Fruit fly (Drosophila melanogaster): ENCODE measurements around the gene loco.

Gene loco

DNA sequence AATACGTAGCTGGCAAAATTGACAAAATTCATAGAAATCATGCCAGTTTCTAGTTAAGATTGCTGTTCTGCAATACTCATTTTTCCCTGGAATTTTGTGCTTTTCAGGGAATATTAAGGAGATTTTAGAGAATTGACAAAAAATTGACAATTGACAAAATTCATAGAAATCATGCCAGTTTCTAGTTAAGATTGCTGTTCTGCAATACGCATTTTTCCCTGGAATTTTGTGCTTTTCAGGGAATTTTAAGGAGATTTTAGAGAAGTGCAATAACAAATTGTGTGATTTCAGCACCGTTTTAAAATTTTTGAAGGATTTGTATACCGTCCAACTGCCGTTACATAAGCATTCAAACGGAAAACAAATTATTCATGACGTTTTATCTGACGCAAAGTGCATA, 50.4 kb downstream of the loco start:
- TF ChIP-seq kay (GFP tag; ENCODE audit: borderline replicate concordance) (no peak), CG1620 (GFP tag; optimal IDR thresholded peaks at IDR 0.05) (no peak), ovo (GFP tag; optimal IDR thresholded peaks at IDR 0.05) (no peak), CG33017 (tag; optimal IDR thresholded peaks at IDR 0.05) (no peak), cic (GFP tag; optimal IDR thresholded peaks at IDR 0.05) (no peak), CG5204 (GFP tag; optimal IDR thresholded peaks at IDR 0.05) (no peak), CG12768 (GFP tag; optimal IDR thresholded peaks at IDR 0.05) (no peak), CG14711 (tag; optimal IDR thresholded peaks at IDR 0.05) (no peak), pad (GFP tag; optimal IDR thresholded peaks at IDR 0.05) (no peak), CG7101 (tag; optimal IDR thresholded peaks at IDR 0.05) (no peak), bab1 (GFP tag; optimal IDR thresholded peaks at IDR 0.05) (no peak), CG7045 (GFP tag; optimal IDR thresholded peaks at IDR 0.05) (no peak), Mnt (GFP tag; optimal IDR thresholded peaks at IDR 0.05) (no peak), Hr96 (GFP tag; optimal IDR thresholded peaks at IDR 0.05) (no peak), Clk (GFP tag; optimal IDR thresholded peaks at IDR 0.05) (no peak), tj (GFP tag; optimal IDR thresholded peaks at IDR 0.05) (no peak), Crg-1 (GFP tag; optimal IDR thresholded peaks at IDR 0.05) (no peak), CG11617 (GFP tag; optimal IDR thresholded peaks at IDR 0.05) (no peak), cnc (optimal IDR thresholded peaks at IDR 0.05) (no peak), toe (GFP tag; optimal IDR thresholded peaks at IDR 0.05) (no peak)

DNA sequence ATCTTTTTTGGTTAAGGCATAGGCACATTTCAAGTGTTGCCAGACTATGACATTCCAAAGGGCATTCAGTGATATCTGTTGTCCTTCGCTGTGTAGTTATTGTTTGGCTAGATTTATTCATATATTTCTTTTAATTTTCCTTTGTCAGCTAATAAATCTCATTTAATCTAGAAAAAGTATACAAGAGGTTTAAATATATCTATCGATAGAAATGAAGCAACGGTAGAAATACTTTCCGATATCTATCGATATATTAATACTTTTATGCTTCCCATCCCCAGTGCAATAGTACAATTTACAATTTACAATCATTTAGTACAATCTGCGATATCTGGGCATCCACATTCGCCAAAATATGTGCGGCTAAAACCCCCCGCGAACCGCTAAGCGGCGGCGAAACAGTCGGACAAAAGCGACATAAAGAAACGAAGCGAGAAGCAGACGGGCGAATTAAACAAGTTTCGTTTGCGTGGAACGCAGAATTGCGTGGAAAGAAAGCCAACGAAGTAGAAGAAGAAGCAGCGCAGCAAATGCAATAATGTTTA, 51.7 kb downstream of the loco start, which contains the start of gene Efa6:
Gene Efa6 (plus strand): TSS at position 337 of the 545 bp plus-strand sequence.
- TF ChIP-seq Mnt (GFP tag; optimal IDR thresholded peaks at IDR 0.05) (peak; percentile 65), ovo (GFP tag; optimal IDR thresholded peaks at IDR 0.05) (peak; percentile 73), CG5204 (GFP tag; optimal IDR thresholded peaks at IDR 0.05) (no peak), Hr96 (GFP tag; optimal IDR thresholded peaks at IDR 0.05) (no peak), CG14711 (tag; optimal IDR thresholded peaks at IDR 0.05) (peak; percentile 56), cnc (optimal IDR thresholded peaks at IDR 0.05) (no peak), bab1 (GFP tag; optimal IDR thresholded peaks at IDR 0.05) (peak; percentile 66), CG11617 (GFP tag; optimal IDR thresholded peaks at IDR 0.05) (peak; percentile 56), CG1620 (GFP tag; optimal IDR thresholded peaks at IDR 0.05) (peak; percentile 62), CG33017 (tag; optimal IDR thresholded peaks at IDR 0.05) (peak; percentile 10), CG7101 (tag; optimal IDR thresholded peaks at IDR 0.05) (peak; percentile 65), pad (GFP tag; optimal IDR thresholded peaks at IDR 0.05) (peak; percentile 44), CG12768 (GFP tag; optimal IDR thresholded peaks at IDR 0.05) (peak; percentile 56), CG7045 (GFP tag; optimal IDR thresholded peaks at IDR 0.05) (peak; percentile 62), cic (GFP tag; optimal IDR thresholded peaks at IDR 0.05) (peak; percentile 85), toe (GFP tag; optimal IDR thresholded peaks at IDR 0.05) (peak; percentile 90), Clk (GFP tag; optimal IDR thresholded peaks at IDR 0.05) (peak; percentile 60), Crg-1 (GFP tag; optimal IDR thresholded peaks at IDR 0.05) (peak; percentile 64), kay (GFP tag; ENCODE audit: borderline replicate concordance) (no peak), tj (GFP tag; optimal IDR thresholded peaks at IDR 0.05) (peak; percentile 64)

DNA sequence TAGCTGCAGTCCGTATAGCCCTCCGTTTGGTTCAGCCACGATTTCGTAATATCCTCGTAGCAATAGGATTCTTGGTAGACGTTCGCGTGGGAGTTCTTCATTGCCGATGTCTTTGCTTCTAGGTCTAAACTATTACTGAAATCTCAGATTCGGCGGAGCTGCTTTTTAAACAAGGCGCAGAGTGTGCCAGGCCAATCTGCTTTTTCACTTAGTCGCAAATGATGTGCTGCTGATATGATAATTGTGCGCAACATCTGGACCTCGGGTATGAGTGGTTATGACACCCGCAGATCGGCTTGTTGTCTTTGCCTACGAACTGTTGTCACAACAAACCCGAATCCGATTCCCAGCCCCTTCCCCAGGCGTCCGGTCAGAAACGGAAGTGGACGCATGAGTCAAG, 52.7 kb downstream of the loco start, which contains the start of gene btn:
Gene btn (minus strand): TSS at position 101 of the 400 bp plus-strand sequence.
- TF ChIP-seq CG7101 (tag; optimal IDR thresholded peaks at IDR 0.05) (no peak), tj (GFP tag; optimal IDR thresholded peaks at IDR 0.05) (no peak), ovo (GFP tag; optimal IDR thresholded peaks at IDR 0.05) (no peak), CG1620 (GFP tag; optimal IDR thresholded peaks at IDR 0.05) (no peak), cic (GFP tag; optimal IDR thresholded peaks at IDR 0.05) (no peak), Crg-1 (GFP tag; optimal IDR thresholded peaks at IDR 0.05) (no peak), CG33017 (tag; optimal IDR thresholded peaks at IDR 0.05) (no peak), CG11617 (GFP tag; optimal IDR thresholded peaks at IDR 0.05) (no peak), pad (GFP tag; optimal IDR thresholded peaks at IDR 0.05) (no peak), toe (GFP tag; optimal IDR thresholded peaks at IDR 0.05) (no peak), Mnt (GFP tag; optimal IDR thresholded peaks at IDR 0.05) (no peak), CG7045 (GFP tag; optimal IDR thresholded peaks at IDR 0.05) (no peak), kay (GFP tag; ENCODE audit: borderline replicate concordance) (no peak), CG5204 (GFP tag; optimal IDR thresholded peaks at IDR 0.05) (no peak), CG12768 (GFP tag; optimal IDR thresholded peaks at IDR 0.05) (no peak)

DNA sequence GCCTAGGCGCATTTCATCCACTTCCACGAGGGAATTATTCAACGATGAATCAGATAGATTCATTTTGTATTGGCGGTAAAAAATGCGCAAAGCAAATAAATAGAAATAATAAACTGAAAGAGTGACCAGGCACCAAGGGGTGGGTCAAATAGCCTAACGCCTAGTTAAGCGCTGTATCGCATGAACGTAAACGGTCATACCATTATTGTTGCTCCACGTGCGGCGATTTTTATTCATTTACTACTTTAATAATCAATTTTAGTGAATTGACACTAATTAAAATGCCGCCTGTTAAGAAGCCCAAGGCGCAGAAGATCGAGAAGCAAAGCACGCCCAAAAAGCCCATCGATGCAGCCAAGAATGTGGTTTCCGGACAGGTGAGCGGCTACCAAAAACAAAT, 54.6 kb downstream of the loco start, which contains the start of the genes CG33107 and CG6937:
Gene CG33107 (minus strand): TSS at position 137 of the 400 bp plus-strand sequence.
Gene CG6937 (plus strand): TSS at position 192 of the 400 bp plus-strand sequence.
- TF ChIP-seq Mnt (GFP tag; optimal IDR thresholded peaks at IDR 0.05), result peak; percentile 97
- no peak for TF ChIP-seq tj (GFP tag; optimal IDR thresholded peaks at IDR 0.05)

DNA sequence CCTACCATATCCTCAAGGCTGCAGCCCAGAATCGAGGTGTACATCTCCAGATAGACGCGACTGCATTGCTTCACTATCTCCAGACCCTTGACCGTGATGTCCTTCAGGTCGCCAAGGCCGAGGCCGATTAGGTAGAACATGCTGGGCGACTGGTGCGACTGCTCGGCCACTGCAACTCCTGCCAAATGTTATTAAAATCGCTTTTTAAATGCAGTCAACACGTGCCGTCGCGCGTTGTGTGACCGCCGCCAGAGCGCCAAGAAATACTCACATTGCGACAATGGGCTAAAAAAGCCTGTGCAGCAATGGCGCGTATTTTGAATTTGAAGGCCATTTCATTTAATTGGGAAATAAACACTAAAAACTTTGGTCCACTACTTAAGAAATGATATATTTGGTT, 56.2 kb downstream of the loco start, which contains the start of gene Dph5:
Gene Dph5 (minus strand): TSS at position 245 of the 400 bp plus-strand sequence.
- TF ChIP-seq tj (GFP tag; optimal IDR thresholded peaks at IDR 0.05) (no peak), bab1 (GFP tag; optimal IDR thresholded peaks at IDR 0.05) (peak; percentile 7), CG14711 (tag; optimal IDR thresholded peaks at IDR 0.05) (no peak), pad (GFP tag; optimal IDR thresholded peaks at IDR 0.05) (no peak), CG5204 (GFP tag; optimal IDR thresholded peaks at IDR 0.05) (no peak), CG11617 (GFP tag; optimal IDR thresholded peaks at IDR 0.05) (no peak), Mnt (GFP tag; optimal IDR thresholded peaks at IDR 0.05) (peak; percentile 91), kay (GFP tag; ENCODE audit: borderline replicate concordance) (no peak)

DNA sequence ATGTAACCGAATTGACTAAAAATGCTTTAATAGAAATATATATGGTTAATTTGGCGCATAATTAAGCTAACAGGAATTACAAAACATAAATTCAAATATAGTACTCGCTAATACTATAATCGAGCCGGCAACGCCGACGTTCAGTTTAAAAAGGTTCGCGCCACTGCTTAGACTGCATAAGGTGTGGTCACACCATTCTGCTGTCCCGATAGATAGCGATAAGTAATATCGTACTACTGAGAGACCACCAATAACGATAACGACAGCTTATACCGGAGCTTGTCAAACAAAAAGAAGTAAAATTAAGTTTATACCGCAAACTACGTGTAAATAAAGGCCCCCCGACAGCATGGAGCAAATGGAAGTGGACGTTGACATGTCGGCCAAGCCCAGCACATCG, 58.6 kb downstream of the loco start, which contains the start of gene CSN6:
Gene CSN6 (plus strand): TSS at position 228 of the 400 bp plus-strand sequence.
- TF ChIP-seq Mnt (GFP tag; optimal IDR thresholded peaks at IDR 0.05) (peak; percentile 57), toe (GFP tag; optimal IDR thresholded peaks at IDR 0.05) (no peak), bab1 (GFP tag; optimal IDR thresholded peaks at IDR 0.05) (peak; percentile 72)

Measured in whole organism, adult.